Worm (Caenorhabditis elegans) whole organism, L3 larva: ENCODE results near the gene F56F11.4.

Experiments used
- R02D3.7 ChIP-seq: fragments of 150-350 bp; optimal IDR thresholded peaks from 2 replicates; lab custom pipeline; 2014; ENCODE audit warnings: missing biosample characterization, missing genetic modification characterization
- ZK546.5 ChIP-seq: sonication (generic microtip); optimal IDR thresholded peaks from 2 replicates; lab custom pipeline; 2017; ENCODE audit warnings: missing biosample characterization, missing genetic modification characterization
- aly-2 ChIP-seq: fragments of 150-350 bp; optimal IDR thresholded peaks from 2 replicates; lab custom pipeline; 2014; ENCODE audit warnings: missing biosample characterization, missing genetic modification characterization
- ama-1 ChIP-seq: fragments of 150-350 bp; optimal IDR thresholded peaks from 2 replicates; lab custom pipeline; 2018
- daf-12 ChIP-seq: fragments of 150-350 bp; optimal IDR thresholded peaks from 2 replicates; lab custom pipeline; 2014; ENCODE audit warnings: missing biosample characterization, missing genetic modification reagents, missing genetic modification characterization
- egl-27 ChIP-seq: sonication (generic microtip); optimal IDR thresholded peaks from 4 replicates; lab custom pipeline; 2017; ENCODE audit warnings: missing biosample characterization, missing genetic modification reagents, missing genetic modification characterization
- egl-5 ChIP-seq: fragments of 150-350 bp; optimal IDR thresholded peaks from 2 replicates; lab custom pipeline; 2017; ENCODE audit warnings: missing biosample characterization, missing genetic modification reagents, missing genetic modification characterization, inconsistent platforms
- elt-2 ChIP-seq: sonication (generic microtip); optimal IDR thresholded peaks from 2 replicates; lab custom pipeline; 2016; ENCODE audit warnings: missing genetic modification reagents, mild to moderate bottlenecking, missing genetic modification characterization, missing compliant biosample characterization
- elt-3 ChIP-seq, 3 experiments: fragments of 150-350 bp in 1 of 3; sonication (generic microtip) in 2 of 3; optimal IDR thresholded peaks; 2 replicates in 2 of 3; 4 replicates in 1 of 3; lab custom pipeline; 2014 to 2017; ENCODE audit warnings: missing biosample characterization in 3 of 3, missing genetic modification characterization in 3 of 3
- hmg-11 ChIP-seq: sonication (generic microtip); optimal IDR thresholded peaks from 2 replicates; lab custom pipeline; 2016; ENCODE audit warnings: missing genetic modification characterization, missing compliant biosample characterization
- jun-1 ChIP-seq: fragments of 150-350 bp; optimal IDR thresholded peaks from 2 replicates; lab custom pipeline; 2014; ENCODE audit warnings: missing biosample characterization, missing genetic modification reagents, missing genetic modification characterization
- lin-15B ChIP-seq: fragments of 150-350 bp; optimal IDR thresholded peaks from 2 replicates; lab custom pipeline; 2014; ENCODE audit warnings: missing biosample characterization, missing genetic modification characterization
- lsy-12 ChIP-seq: sonication (generic microtip); optimal IDR thresholded peaks from 2 replicates; lab custom pipeline; 2016; ENCODE audit warnings: mild to moderate bottlenecking, missing genetic modification characterization, missing compliant biosample characterization
- mdl-1 ChIP-seq: fragments of 150-350 bp; optimal IDR thresholded peaks from 2 replicates; lab custom pipeline; 2014; ENCODE audit warnings: missing biosample characterization, missing genetic modification characterization
- nfya-1 ChIP-seq: sonication (generic microtip); optimal IDR thresholded peaks from 2 replicates; lab custom pipeline; 2017; ENCODE audit warnings: missing genetic modification characterization, mild to moderate bottlenecking, missing compliant biosample characterization, antibody characterized with exemption, moderate library complexity; ENCODE audit not compliant: insufficient read depth
- nhr-12 ChIP-seq: fragments of 150-350 bp; optimal IDR thresholded peaks from 2 replicates; lab custom pipeline; 2014; ENCODE audit warnings: missing biosample characterization, missing genetic modification characterization
- nhr-23 ChIP-seq: fragments of 150-350 bp; optimal IDR thresholded peaks from 2 replicates; lab custom pipeline; 2014; ENCODE audit warnings: missing biosample characterization, missing genetic modification reagents, missing genetic modification characterization
- nhr-25 ChIP-seq: sonication (generic microtip); optimal IDR thresholded peaks from 2 replicates; lab custom pipeline; 2017; ENCODE audit warnings: missing biosample characterization, missing genetic modification characterization
- nhr-28 ChIP-seq: fragments of 150-350 bp; optimal IDR thresholded peaks from 2 replicates; lab custom pipeline; 2014; ENCODE audit warnings: missing biosample characterization, missing genetic modification characterization
- nhr-67 ChIP-seq: fragments of 150-350 bp; optimal IDR thresholded peaks from 2 replicates; lab custom pipeline; 2014; ENCODE audit warnings: missing biosample characterization, missing genetic modification characterization
- nhr-76 ChIP-seq: fragments of 150-350 bp; sonication (generic microtip); optimal IDR thresholded peaks from 5 replicates; lab custom pipeline; 2014; ENCODE audit warnings: missing biosample characterization, missing genetic modification characterization
- nhr-77 ChIP-seq: fragments of 150-350 bp; optimal IDR thresholded peaks from 2 replicates; lab custom pipeline; 2014; ENCODE audit warnings: missing biosample characterization, missing genetic modification characterization
- pha-4 ChIP-seq: fragments of 150-350 bp; optimal IDR thresholded peaks from 2 replicates; lab custom pipeline; 2014; ENCODE audit warnings: missing biosample characterization, missing genetic modification reagents, missing genetic modification characterization
- pqm-1 ChIP-seq: fragments of 150-350 bp; optimal IDR thresholded peaks from 2 replicates; lab custom pipeline; 2017; ENCODE audit warnings: missing biosample characterization, missing genetic modification characterization, inconsistent platforms
- sea-2 ChIP-seq: fragments of 150-350 bp; sonication (generic microtip); optimal IDR thresholded peaks from 4 replicates; lab custom pipeline; 2014; ENCODE audit warnings: missing biosample characterization, missing genetic modification reagents, missing genetic modification characterization
- snpc-4 ChIP-seq: fragments of 150-350 bp; optimal IDR thresholded peaks from 2 replicates; lab custom pipeline; 2014; ENCODE audit warnings: missing biosample characterization, missing genetic modification characterization
- tbx-2 ChIP-seq: sonication (generic microtip); optimal IDR thresholded peaks from 2 replicates; lab custom pipeline; 2016; ENCODE audit warnings: mild to moderate bottlenecking, missing genetic modification characterization, missing compliant biosample characterization
- unc-62 ChIP-seq: fragments of 150-350 bp; sonication (generic microtip); optimal IDR thresholded peaks from 4 replicates; lab custom pipeline; 2014; ENCODE audit warnings: missing biosample characterization, missing genetic modification reagents, missing genetic modification characterization
- ztf-11 ChIP-seq: fragments of 150-350 bp; optimal IDR thresholded peaks from 2 replicates; lab custom pipeline; 2014; ENCODE audit warnings: missing biosample characterization, missing genetic modification characterization

Gene F56F11.4

ce11 chrIII:2899705-2900104 lies 43.7 kb downstream of the F56F11.4 start:
- TF ChIP-seq nhr-67, result no peak
- TF ChIP-seq nhr-25 (tag; lab: Kevin White, UChicago), result no peak
- no peak for TF ChIP-seq hmg-11
- TF ChIP-seq, all 47 proteins: peak for 0

ce11 chrIII:2901117-2901516 lies 45.1 kb downstream of the F56F11.4 start, which contains the start of gene idpa-1:
Gene idpa-1 (minus strand): TSS chrIII:2901217.
- TF ChIP-seq nhr-12 (tag; lab: Kevin White, UChicago) (no peak), pha-4 (tag; lab: Kevin White, UChicago) (no peak)
- TF ChIP-seq, all 47 proteins: peak for 0

ce11 chrIII:2904164-2904563 lies 48.1 kb downstream of the F56F11.4 start:
- no peak for TF ChIP-seq ama-1 (lab: Kevin White, UChicago)
- TF ChIP-seq jun-1 (tag; lab: Kevin White, UChicago), result no peak
- TF ChIP-seq nhr-23, result no peak

- TF ChIP-seq ZK546.5 (tag; lab: Kevin White, UChicago) (no peak), unc-62 (no peak), nfya-1 (tag; lab: Kevin White, UChicago) (no peak), hmg-11 (peak; percentile 3)
Measured at ce11 chrIII:2907819-2908218, 51.8 kb downstream of the F56F11.4 start.

- TF ChIP-seq nhr-25 (tag; lab: Kevin White, UChicago), result peak; percentile 19
- no peak for TF ChIP-seq ztf-11 (tag; lab: Kevin White, UChicago)
Measured at ce11 chrIII:2908859-2909258, 52.8 kb downstream of the F56F11.4 start.

ce11 chrIII:2910606-2911005 lies 54.6 kb downstream of the F56F11.4 start, which contains the start of gene cdh-1:
Gene cdh-1 (plus strand): TSS chrIII:2910906.
- TF ChIP-seq nhr-28 (tag; lab: Kevin White, UChicago) (no peak), elt-3 (tag; optimal IDR thresholded peaks at IDR 0.05; lab: Kevin White, UChicago) (no peak), nhr-76 (no peak), egl-27 (tag; lab: Kevin White, UChicago) (no peak), elt-2 (tag; lab: Kevin White, UChicago) (no peak), pqm-1 (tag; lab: Kevin White, UChicago) (no peak)

ce11 chrIII:2912916-2913315 lies 56.9 kb downstream of the F56F11.4 start:
- no peak for TF ChIP-seq lsy-12 (tag; lab: Kevin White, UChicago)
- no peak for TF ChIP-seq aly-2 (tag; lab: Kevin White, UChicago)
- no peak for TF ChIP-seq egl-27 (tag; lab: Kevin White, UChicago)
- no peak for TF ChIP-seq mdl-1 (tag; lab: Kevin White, UChicago)
- TF ChIP-seq daf-12, result no peak
- TF ChIP-seq snpc-4 (tag; lab: Kevin White, UChicago), result no peak
- no peak for TF ChIP-seq egl-5 (tag; lab: Kevin White, UChicago)
- TF ChIP-seq jun-1 (tag; lab: Kevin White, UChicago), result no peak
- no peak for TF ChIP-seq nhr-28 (tag; lab: Kevin White, UChicago)
- TF ChIP-seq elt-3 (tag; optimal IDR thresholded peaks at IDR 0.05; lab: Kevin White, UChicago), result no peak
- no peak for TF ChIP-seq R02D3.7 (tag; lab: Kevin White, UChicago)
- TF ChIP-seq nhr-12 (tag; lab: Kevin White, UChicago), result no peak
- TF ChIP-seq sea-2, result no peak
- TF ChIP-seq nhr-77 (tag; lab: Kevin White, UChicago), result no peak
- no peak for TF ChIP-seq nfya-1 (tag; lab: Kevin White, UChicago)
- TF ChIP-seq nhr-67, result no peak
- no peak for TF ChIP-seq tbx-2 (tag; lab: Kevin White, UChicago)
- no peak for TF ChIP-seq lin-15B (tag; lab: Kevin White, UChicago)
- TF ChIP-seq pha-4 (tag; lab: Kevin White, UChicago), result no peak
